Fruit fly (Drosophila melanogaster) whole organism, embryonic: ENCODE results near the gene CG31675.

Experiments
- CG10366 ChIP-seq: fragments of 200-800 bp; sonication (Bioruptor generic); IDR thresholded peaks from 2 replicates; pipeline ENCODE4 v1.3.6; 2022; ENCODE audit warnings: missing biosample characterization, missing genetic modification characterization
- CG12104 ChIP-seq: fragments of 200-800 bp; sonication (Bioruptor generic); optimal IDR thresholded peaks from 3 replicates; lab custom pipeline; 2016; ENCODE audit warnings: missing biosample characterization, missing genetic modification characterization
- CG14667 ChIP-seq: fragments of 200-800 bp; sonication (Bioruptor generic); IDR thresholded peaks from 2 replicates; pipeline ENCODE4 v1.3.6; 2022; ENCODE audit warnings: missing biosample characterization, missing genetic modification characterization
- CG14710 ChIP-seq: fragments of 200-800 bp; sonication (Bioruptor generic); optimal IDR thresholded peaks from 3 replicates; lab custom pipeline; 2019; ENCODE audit warnings: missing biosample characterization, mild to moderate bottlenecking, missing genetic modification characterization, moderate library complexity
- CG16813 ChIP-seq: fragments of 200-800 bp; sonication (Bioruptor generic); IDR thresholded peaks from 3 replicates; pipeline ENCODE4 v1.3.6; 2022; ENCODE audit warnings: missing biosample characterization, missing genetic modification characterization; ENCODE audit not compliant: partially characterized antibody
- CG17186 ChIP-seq: fragments of 200-800 bp; sonication (Bioruptor generic); optimal IDR thresholded peaks from 3 replicates; lab custom pipeline; 2017; ENCODE audit warnings: missing biosample characterization, missing genetic modification reagents, missing genetic modification characterization
- CG17328 ChIP-seq: fragments of 200-800 bp; sonication (Bioruptor generic); IDR thresholded peaks from 2 replicates; pipeline ENCODE4 v1.3.6; 2022; ENCODE audit warnings: missing biosample characterization, missing genetic modification characterization
- CG30403 ChIP-seq: fragments of 200-800 bp; sonication (Bioruptor generic); optimal IDR thresholded peaks from 3 replicates; lab custom pipeline; 2016; ENCODE audit warnings: missing biosample characterization, missing genetic modification characterization
- Gug ChIP-seq: fragments of 200-800 bp; sonication (Bioruptor generic); IDR thresholded peaks from 4 replicates; pipeline ENCODE4 v1.3.6; 2022; ENCODE audit warnings: missing biosample characterization, missing genetic modification characterization
- Sox100B ChIP-seq: fragments of 200-800 bp; sonication (Bioruptor generic); optimal IDR thresholded peaks from 3 replicates; lab custom pipeline; 2018; ENCODE audit warnings: missing biosample characterization, mild to moderate bottlenecking, missing genetic modification characterization
- corto ChIP-seq: fragments of 200-800 bp; sonication (Bioruptor generic); optimal IDR thresholded peaks from 2 replicates; lab custom pipeline; 2016; ENCODE audit warnings: missing biosample characterization, mild to moderate bottlenecking, missing genetic modification characterization, moderate library complexity
- fd102C ChIP-seq: fragments of 200-800 bp; sonication (Bioruptor generic); optimal IDR thresholded peaks from 2 replicates; lab custom pipeline; 2018; ENCODE audit warnings: missing biosample characterization, mild to moderate bottlenecking, missing genetic modification characterization, moderate library complexity
- slp2 ChIP-seq: fragments of 200-800 bp; sonication (Bioruptor generic); optimal IDR thresholded peaks from 2 replicates; lab custom pipeline; 2016; ENCODE audit warnings: missing biosample characterization, missing genetic modification characterization

dm6 chr2L:20907995-20908654, 40.6 kb downstream of the CG31675 start:
- TF ChIP-seq CG30403 = no peak
- no peak for TF ChIP-seq Gug
- TF ChIP-seq CG14667 (GFP tag; lab: Robert Waterston, UW) = no peak
- TF ChIP-seq CG12104 (GFP tag; lab: Kevin White, UChicago) = no peak
- TF ChIP-seq CG17328 (GFP tag; lab: Robert Waterston, UW) = no peak
- no peak for TF ChIP-seq CG16813 (GFP tag; lab: Robert Waterston, UW)
- no peak for TF ChIP-seq CG17186 (GFP tag; lab: Kevin White, UChicago)
- no peak for TF ChIP-seq CG14710 (tag; lab: Kevin White, UChicago)
- TF ChIP-seq CG10366 (GFP tag; lab: Robert Waterston, UW) = no peak
- no peak for TF ChIP-seq corto
- TF ChIP-seq slp2 (GFP tag; lab: Kevin White, UChicago) = no peak
- no peak for TF ChIP-seq fd102C (GFP tag; lab: Kevin White, UChicago)
- TF ChIP-seq Sox100B = no peak
